Worm (Caenorhabditis elegans) whole organism, L4 larva: ENCODE measurements around the gene T23F2.2.
A peak's percentile ranks its signal among the peaks of the same experiment; 100 is the strongest.

Source experiments
- D1046.2 ChIP-seq: fragments of 200-800 bp; sonication (Bioruptor generic); IDR thresholded peaks from 2 replicates; pipeline ENCODE4 v1.3.6; 2022; ENCODE audit warnings: missing genetic modification characterization, missing compliant biosample characterization
- F37D6.2 ChIP-seq: sonication (generic microtip); optimal IDR thresholded peaks from 2 replicates; lab custom pipeline; 2016; ENCODE audit warnings: mild to moderate bottlenecking, missing genetic modification characterization, missing compliant biosample characterization
- T26A8.4 ChIP-seq: fragments of 200-800 bp; sonication (Bioruptor generic); IDR thresholded peaks from 2 replicates; pipeline ENCODE4 v1.3.6; 2022; ENCODE audit warnings: missing genetic modification characterization, missing compliant biosample characterization
- Y75B8A.6 ChIP-seq: fragments of 200-800 bp; sonication (Bioruptor generic); IDR thresholded peaks from 2 replicates; pipeline ENCODE4 v1.3.6; 2022; ENCODE audit warnings: missing genetic modification reagents, missing genetic modification characterization, missing compliant biosample characterization
- ZK546.5 ChIP-seq, 2 experiments: sonication (generic microtip); optimal IDR thresholded peaks; 2 replicates each; lab custom pipeline; 2017; ENCODE audit warnings: missing biosample characterization in 2 of 2, missing genetic modification characterization in 2 of 2
- aha-1 ChIP-seq: fragments of 150-350 bp; peaks from one replicate; lab custom pipeline; 2014; ENCODE audit warnings: missing biosample characterization, missing genetic modification characterization
- ama-1 ChIP-seq: fragments of 150-350 bp; optimal IDR thresholded peaks from 2 replicates; lab custom pipeline; 2014; ENCODE audit warnings: inconsistent platforms, mixed read lengths
- ceh-20 ChIP-seq: fragments of 200-800 bp; sonication (Bioruptor generic); IDR thresholded peaks from 2 replicates; pipeline ENCODE4 v1.3.6; 2022; ENCODE audit warnings: missing genetic modification reagents, missing genetic modification characterization, missing compliant biosample characterization
- cey-2 ChIP-seq: sonication (generic microtip); optimal IDR thresholded peaks from 3 replicates; lab custom pipeline; 2017; ENCODE audit warnings: missing genetic modification characterization, mild to moderate bottlenecking, missing compliant biosample characterization, antibody characterized with exemption, borderline replicate concordance; ENCODE audit not compliant: insufficient read depth
- ctbp-1 ChIP-seq: fragments of 200-800 bp; sonication (Bioruptor generic); IDR thresholded peaks from 2 replicates; pipeline ENCODE4 v1.3.6; 2022; ENCODE audit warnings: missing genetic modification reagents, missing genetic modification characterization, missing compliant biosample characterization
- daf-16 ChIP-seq, 3 experiments: sonication (generic microtip); optimal IDR thresholded peaks; 2 replicates each; lab custom pipeline; 2016 to 2017; ENCODE audit warnings: missing genetic modification characterization in 3 of 3, missing genetic modification reagents in 3 of 3, mild to moderate bottlenecking in 2 of 3, missing compliant biosample characterization in 2 of 3, missing biosample characterization in 1 of 3, moderate library complexity in 1 of 3
- dmd-6 ChIP-seq: fragments of 200-800 bp; sonication (Bioruptor generic); IDR thresholded peaks from 2 replicates; pipeline ENCODE4 v1.3.6; 2022; ENCODE audit warnings: missing genetic modification reagents, missing genetic modification characterization, missing compliant biosample characterization
- dve-1 ChIP-seq: sonication (generic microtip); optimal IDR thresholded peaks from 2 replicates; lab custom pipeline; 2017; ENCODE audit warnings: antibody characterized with exemption, mild to moderate bottlenecking, missing genetic modification characterization, missing compliant biosample characterization; ENCODE audit not compliant: insufficient read depth
- egl-43 ChIP-seq: fragments of 200-800 bp; sonication (Bioruptor generic); IDR thresholded peaks from 2 replicates; pipeline ENCODE4 v1.3.6; 2022; ENCODE audit warnings: missing genetic modification reagents, missing genetic modification characterization, missing compliant biosample characterization
- hlh-11 ChIP-seq: fragments of 200-800 bp; sonication (Bioruptor generic); optimal IDR thresholded peaks from 2 replicates; lab custom pipeline; 2018; ENCODE audit warnings: mild to moderate bottlenecking, missing genetic modification characterization, missing compliant biosample characterization
- hlh-30 ChIP-seq: sonication (generic microtip); optimal IDR thresholded peaks from 2 replicates; lab custom pipeline; 2017; ENCODE audit warnings: antibody characterized with exemption, mild to moderate bottlenecking, missing genetic modification characterization, missing compliant biosample characterization; ENCODE audit not compliant: insufficient read depth
- hmg-1.1 ChIP-seq: fragments of 200-800 bp; sonication (Bioruptor generic); IDR thresholded peaks from 2 replicates; pipeline ENCODE4 v1.3.6; 2022; ENCODE audit warnings: missing genetic modification reagents, missing genetic modification characterization, missing compliant biosample characterization
- lin-1 ChIP-seq: fragments of 200-800 bp; sonication (Bioruptor generic); IDR thresholded peaks from 2 replicates; pipeline ENCODE4 v1.3.6; 2022; ENCODE audit warnings: missing genetic modification reagents, missing genetic modification characterization, missing compliant biosample characterization
- madf-5 ChIP-seq, 2 experiments: fragments of 200-800 bp; sonication (Bioruptor generic); IDR thresholded peaks; 2 replicates each; pipeline ENCODE4 v1.3.6; 2022; ENCODE audit warnings: missing compliant biosample characterization in 2 of 2, missing genetic modification characterization in 2 of 2
- mdl-1 ChIP-seq, 2 experiments: fragments of 150-350 bp in 1 of 2; sonication (generic microtip) in 1 of 2; optimal IDR thresholded peaks; 2 replicates each; lab custom pipeline; 2014 to 2017; ENCODE audit warnings: missing biosample characterization in 2 of 2, missing genetic modification characterization in 2 of 2
- mep-1 ChIP-seq: fragments of 150-350 bp; sonication (generic microtip); optimal IDR thresholded peaks from 3 replicates; lab custom pipeline; 2014; ENCODE audit warnings: missing biosample characterization, missing genetic modification characterization
- mes-2 ChIP-seq: sonication (generic microtip); optimal IDR thresholded peaks from 2 replicates; lab custom pipeline; 2016; ENCODE audit warnings: missing genotype, mild to moderate bottlenecking, missing genetic modification characterization, missing compliant biosample characterization; ENCODE audit not compliant: poor library complexity, severe bottlenecking
- mxl-2 ChIP-seq: fragments of 200-800 bp; sonication (Bioruptor generic); conservative IDR thresholded peaks from 2 replicates; pipeline ENCODE4 v1.3.6; 2022; ENCODE audit warnings: missing genetic modification reagents, missing genetic modification characterization, missing compliant biosample characterization
- mxl-3 ChIP-seq: fragments of 200-800 bp; sonication (Bioruptor generic); optimal IDR thresholded peaks from 2 replicates; lab custom pipeline; 2018; ENCODE audit warnings: mild to moderate bottlenecking, missing genetic modification characterization, missing compliant biosample characterization
- nhr-10 ChIP-seq: fragments of 150-350 bp; optimal IDR thresholded peaks from 2 replicates; lab custom pipeline; 2014; ENCODE audit warnings: missing biosample characterization, missing genetic modification characterization
- nhr-102 ChIP-seq: sonication (generic microtip); optimal IDR thresholded peaks from 2 replicates; lab custom pipeline; 2016; ENCODE audit warnings: mild to moderate bottlenecking, missing genetic modification characterization, moderate library complexity, missing compliant biosample characterization
- nhr-11 ChIP-seq: fragments of 150-350 bp; optimal IDR thresholded peaks from 2 replicates; lab custom pipeline; 2014; ENCODE audit warnings: missing biosample characterization, missing genetic modification characterization
- nhr-28 ChIP-seq: fragments of 150-350 bp; optimal IDR thresholded peaks from 2 replicates; lab custom pipeline; 2014; ENCODE audit warnings: missing biosample characterization, missing genetic modification characterization
- nhr-41 ChIP-seq: fragments of 200-800 bp; sonication (Bioruptor generic); IDR thresholded peaks from 2 replicates; pipeline ENCODE4 v1.3.6; 2022; ENCODE audit warnings: missing genetic modification reagents, missing genetic modification characterization, missing compliant biosample characterization
- nhr-42 ChIP-seq: fragments of 200-800 bp; sonication (Bioruptor generic); IDR thresholded peaks from 2 replicates; pipeline ENCODE4 v1.3.6; 2022; ENCODE audit warnings: missing genetic modification characterization, missing compliant biosample characterization
- nhr-48 ChIP-seq: sonication (generic microtip); optimal IDR thresholded peaks from 2 replicates; lab custom pipeline; 2016; ENCODE audit warnings: mild to moderate bottlenecking, missing genetic modification characterization, missing compliant biosample characterization
- nhr-77 ChIP-seq: fragments of 150-350 bp; optimal IDR thresholded peaks from 2 replicates; lab custom pipeline; 2014; ENCODE audit warnings: missing biosample characterization, missing genetic modification characterization
- pha-4 ChIP-seq, 2 experiments: fragments of 150-350 bp in 1 of 2; fragments of 200-800 bp in 1 of 2; sonication (Bioruptor generic) in 1 of 2; IDR thresholded peaks in 1 of 2; optimal IDR thresholded peaks in 1 of 2; 2 replicates each; pipeline versions ENCODE4 v1.3.6 to Lab custom; 2014 to 2022; ENCODE audit warnings: missing genetic modification characterization in 2 of 2, missing genetic modification reagents in 2 of 2, missing biosample characterization in 1 of 2, missing compliant biosample characterization in 1 of 2
- php-3 ChIP-seq: fragments of 200-800 bp; sonication (Bioruptor generic); IDR thresholded peaks from 2 replicates; pipeline ENCODE4 v1.3.6; 2022; ENCODE audit warnings: missing genetic modification reagents, missing genetic modification characterization, missing compliant biosample characterization
- pqm-1 ChIP-seq: sonication (generic microtip); optimal IDR thresholded peaks from 2 replicates; lab custom pipeline; 2017; ENCODE audit warnings: missing biosample characterization, missing genetic modification characterization
- set-16 ChIP-seq: fragments of 200-800 bp; sonication (Bioruptor generic); IDR thresholded peaks from 2 replicates; pipeline ENCODE4 v1.3.6; 2022; ENCODE audit warnings: missing genetic modification reagents, missing genetic modification characterization, missing compliant biosample characterization
- snpc-1.2 ChIP-seq: fragments of 200-800 bp; sonication (Bioruptor generic); IDR thresholded peaks from 2 replicates; pipeline ENCODE4 v1.3.6; 2022; ENCODE audit warnings: missing genetic modification reagents, missing genetic modification characterization, missing compliant biosample characterization
- spr-1 ChIP-seq: sonication (generic microtip); optimal IDR thresholded peaks from 2 replicates; lab custom pipeline; 2016; ENCODE audit warnings: mild to moderate bottlenecking, missing genetic modification characterization, missing compliant biosample characterization
- tra-1 ChIP-seq: fragments of 200-800 bp; sonication (Bioruptor generic); IDR thresholded peaks from 2 replicates; pipeline ENCODE4 v1.3.6; 2022; ENCODE audit warnings: missing genetic modification reagents, missing genetic modification characterization, missing compliant biosample characterization
- unc-62 ChIP-seq, 3 experiments: fragments of 150-350 bp in 1 of 3; sonication (generic microtip); optimal IDR thresholded peaks in 2 of 3; peaks in 1 of 3; 1 replicate in 1 of 3; 2 replicates in 2 of 3; lab custom pipeline; 2014 to 2017; ENCODE audit warnings: missing biosample characterization in 3 of 3, missing genetic modification characterization in 3 of 3, missing genetic modification reagents in 3 of 3, missing genotype in 1 of 3
- zfp-3 ChIP-seq: fragments of 200-800 bp; sonication (Bioruptor generic); conservative IDR thresholded peaks from 2 replicates; pipeline ENCODE4 v1.3.6; 2022; ENCODE audit warnings: missing genetic modification reagents, missing genetic modification characterization, missing compliant biosample characterization

The T23F2.2 gene

ce11 chrX:5467820-5468270 lies 37.2 kb downstream of the T23F2.2 start, which contains the start of gene dpyd-1:
TSS of gene dpyd-1 (plus strand) at chrX:5467870.
- TF ChIP-seq nhr-41 (no peak), nhr-48 (tag; lab: Kevin White, UChicago) (peak; percentile 22), Y75B8A.6 (no peak), dmd-6 (peak; percentile 80), php-3 (GFP tag; lab: Robert Waterston, UW) (peak; percentile 66; the same call in 1 of the 2 replicates), nhr-28 (tag; lab: Kevin White, UChicago) (peak; percentile 50), zfp-3 (GFP tag; lab: Robert Waterston, UW) (no peak), dve-1 (tag; lab: Kevin White, UChicago) (peak; percentile 92), mxl-3 (GFP tag; lab: Kevin White, UChicago) (peak; percentile 76), hlh-11 (tag; lab: Kevin White, UChicago) (peak; percentile 54), egl-43 (no peak), mep-1 (tag; lab: Kevin White, UChicago) (peak; percentile 21), daf-16 (GFP tag; optimal IDR thresholded peaks at IDR 0.05; lab: Kevin White, UChicago) (no peak), daf-16 (tag; optimal IDR thresholded peaks at IDR 0.05; lab: Kevin White, UChicago) (peak; percentile 42), hlh-30 (peak; percentile 72), mes-2 (peak; percentile 20), mdl-1 (tag; optimal IDR thresholded peaks at IDR 0.05; lab: Kevin White, UChicago) (peak; percentile 76 to 96), aha-1 (tag; lab: Kevin White, UChicago) (peak; percentile 90), pqm-1 (tag; lab: Kevin White, UChicago) (peak; percentile 59), tra-1 (GFP tag; lab: Robert Waterston, UW) (peak; percentile 63), ama-1 (lab: Kevin White, UChicago) (no peak)
- TF ChIP-seq, all 104 proteins: peak for 15

ce11 chrX:5467308-5467707 lies 37.7 kb downstream of the T23F2.2 start:
- TF ChIP-seq cey-2 (tag; lab: Kevin White, UChicago) = peak; percentile 62
- no peak for TF ChIP-seq mes-2
- no peak for TF ChIP-seq mxl-2 (GFP tag; lab: Robert Waterston, UW)
- TF ChIP-seq nhr-28 (tag; lab: Kevin White, UChicago) = peak; percentile 85
- TF ChIP-seq pha-4 (GFP tag; IDR thresholded peaks at IDR 0.05; lab: Robert Waterston, UW) = no peak
- TF ChIP-seq pha-4 (tag; optimal IDR thresholded peaks at IDR 0.05; lab: Kevin White, UChicago) = no peak
- no peak for TF ChIP-seq ctbp-1
- no peak for TF ChIP-seq nhr-10 (tag; lab: Kevin White, UChicago)
- peak; percentile 82 for TF ChIP-seq hlh-11 (tag; lab: Kevin White, UChicago)
- no peak for TF ChIP-seq hmg-1.1 (GFP tag; lab: Robert Waterston, UW)
- peak; percentile 94 for TF ChIP-seq dmd-6
- peak; percentile 32 for TF ChIP-seq nhr-102
- TF ChIP-seq daf-16 (GFP tag; optimal IDR thresholded peaks at IDR 0.05; lab: Kevin White, UChicago) = peak in 1 of 2 experiments; percentile 25
- TF ChIP-seq daf-16 (tag; optimal IDR thresholded peaks at IDR 0.05; lab: Kevin White, UChicago) = peak; percentile 89
- TF ChIP-seq lin-1 (GFP tag; lab: Robert Waterston, UW) = peak; percentile 47; the same call in 1 of the 2 replicates
- TF ChIP-seq ceh-20 (GFP tag; lab: Robert Waterston, UW) = peak; percentile 56; the same call in 1 of the 2 replicates
- TF ChIP-seq ZK546.5 (tag; optimal IDR thresholded peaks at IDR 0.05; lab: Kevin White, UChicago) = no peak
- TF ChIP-seq D1046.2 (GFP tag; lab: Robert Waterston, UW) = no peak
- no peak for TF ChIP-seq nhr-11 (tag; lab: Kevin White, UChicago)
- peak; percentile 82 for TF ChIP-seq dve-1 (tag; lab: Kevin White, UChicago)
- TF ChIP-seq set-16 (GFP tag; lab: Robert Waterston, UW) = no peak
- peak; percentile 57 for TF ChIP-seq pqm-1 (tag; lab: Kevin White, UChicago)
- TF ChIP-seq unc-62 (GFP tag; optimal IDR thresholded peaks at IDR 0.05 in 1 of 2; lab: Kevin White, UChicago) = peak in 1 of 2 experiments; percentile 4
- no peak for TF ChIP-seq unc-62 (tag; optimal IDR thresholded peaks at IDR 0.05; lab: Kevin White, UChicago)
- TF ChIP-seq mep-1 (tag; lab: Kevin White, UChicago) = peak; percentile 10
- peak; percentile 77 for TF ChIP-seq hlh-30
- no peak for TF ChIP-seq madf-5 (GFP tag; IDR thresholded peaks at IDR 0.05; lab: Robert Waterston, UW)
- TF ChIP-seq tra-1 (GFP tag; lab: Robert Waterston, UW) = peak; percentile 88
- TF ChIP-seq T26A8.4 (GFP tag; lab: Robert Waterston, UW) = no peak
- peak; percentile 29 for TF ChIP-seq nhr-77
- no peak for TF ChIP-seq spr-1
- TF ChIP-seq php-3 (GFP tag; lab: Robert Waterston, UW) = peak; percentile 78
- TF ChIP-seq snpc-1.2 = no peak
- TF ChIP-seq F37D6.2 = no peak
- no peak for TF ChIP-seq nhr-42 (GFP tag; lab: Robert Waterston, UW)
- peak in 1 of 2 experiments; percentile 73 for TF ChIP-seq mdl-1 (tag; optimal IDR thresholded peaks at IDR 0.05; lab: Kevin White, UChicago)
- peak; percentile 96 for TF ChIP-seq mxl-3 (GFP tag; lab: Kevin White, UChicago)
